Worm (Caenorhabditis elegans): Measurements from ENCODE around the gene sra-6.

The sra-6 gene

DNA sequence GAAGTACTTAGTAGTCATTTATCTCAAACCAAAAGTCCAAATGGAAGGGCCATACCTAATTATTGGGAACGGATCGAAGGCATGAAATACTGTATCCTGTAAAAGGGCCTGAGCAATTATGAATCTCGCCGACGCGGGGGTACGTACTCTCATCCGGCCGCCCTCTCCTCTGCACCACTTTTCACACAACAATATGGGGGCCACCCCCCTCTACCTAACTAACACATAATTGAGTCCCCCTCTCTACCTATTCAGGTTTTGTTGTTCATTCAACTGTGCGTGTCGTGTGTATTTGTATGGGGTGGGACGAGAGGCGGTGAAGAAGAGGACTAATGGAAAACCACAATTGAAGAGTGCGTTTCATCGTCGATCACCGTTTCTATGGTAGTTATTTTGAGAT lies 23.8 kb upstream of the sra-6 start (continued):
- TF ChIP-seq eyg-1 (tag; optimal IDR thresholded peaks at IDR 0.05) (no peak), ref-2 (tag; optimal IDR thresholded peaks at IDR 0.05) (peak; percentile 60), nfya-1 (tag; optimal IDR thresholded peaks at IDR 0.05) (peak; percentile 13), pha-2 (tag; optimal IDR thresholded peaks at IDR 0.05) (no peak), che-1 (tag; optimal IDR thresholded peaks at IDR 0.05) (no peak), Y22D7AL.16 (tag; optimal IDR thresholded peaks at IDR 0.05) (no peak)

DNA sequence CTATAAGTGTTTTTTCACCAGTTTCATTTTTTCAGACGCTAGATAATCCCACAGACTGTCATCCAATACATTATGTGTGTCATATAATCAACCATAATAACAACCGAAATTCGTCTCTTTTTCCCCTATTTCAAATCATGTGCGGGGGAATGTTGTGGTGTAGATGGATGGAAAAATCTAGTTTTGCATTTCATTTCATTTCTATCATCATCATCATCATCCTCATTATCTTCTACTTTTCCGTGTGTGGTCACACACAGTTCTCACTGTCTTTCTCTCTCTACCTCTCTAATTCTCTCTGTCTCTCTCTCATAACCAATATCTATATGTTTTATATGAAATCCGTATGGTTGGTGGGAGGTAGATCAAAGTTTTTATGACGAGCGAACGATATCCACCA lies 22.8 kb upstream of the sra-6 start:
- TF ChIP-seq nfya-1 (tag; optimal IDR thresholded peaks at IDR 0.05) (peak; percentile 20), lin-11 (tag; optimal IDR thresholded peaks at IDR 0.05) (no peak), pat-9 (tag; optimal IDR thresholded peaks at IDR 0.05) (no peak), hlh-6 (tag; optimal IDR thresholded peaks at IDR 0.05) (no peak), ceh-31 (tag; optimal IDR thresholded peaks at IDR 0.05) (peak; percentile 7)

DNA sequence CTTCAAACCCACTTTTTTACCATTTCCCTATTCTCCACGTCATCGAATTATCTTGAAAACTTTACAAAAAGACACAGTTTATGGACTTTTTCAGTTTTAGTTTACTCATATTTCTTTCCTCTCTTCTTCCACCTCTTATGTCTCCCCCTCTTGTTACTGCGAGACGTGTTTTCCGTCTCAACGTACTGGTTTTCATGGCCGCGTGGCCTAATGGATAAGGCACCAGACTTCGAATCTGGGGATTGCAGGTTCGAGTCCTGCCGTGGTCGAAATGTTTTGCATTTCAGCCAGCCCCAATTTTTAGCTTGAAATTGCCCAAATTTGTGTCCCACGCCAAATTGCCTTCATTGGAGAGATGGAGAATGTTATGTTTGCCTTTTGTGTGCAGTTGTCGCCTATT lies 15.4 kb upstream of the sra-6 start:
- TF ChIP-seq tbx-7 (tag; optimal IDR thresholded peaks at IDR 0.05) (peak; percentile 45), ets-4 (tag; optimal IDR thresholded peaks at IDR 0.05) (no peak), sox-2 (GFP tag; IDR thresholded peaks at IDR 0.05) (peak; percentile 76), fax-1 (tag; optimal IDR thresholded peaks at IDR 0.05) (peak; percentile 67), ceh-19 (GFP tag; optimal IDR thresholded peaks at IDR 0.05) (peak; percentile 91), hlh-13 (GFP tag; optimal IDR thresholded peaks at IDR 0.05) (peak; percentile 73), mec-3 (tag; optimal IDR thresholded peaks at IDR 0.05; ENCODE audit: borderline replicate concordance) (peak; percentile 10), pag-3 (tag; optimal IDR thresholded peaks at IDR 0.05; ENCODE audit: borderline replicate concordance) (peak; percentile 68), sox-4 (tag; optimal IDR thresholded peaks at IDR 0.05) (peak; percentile 89), elt-4 (tag; optimal IDR thresholded peaks at IDR 0.05) (no peak), nhr-232 (tag; optimal IDR thresholded peaks at IDR 0.05) (peak; percentile 89), eyg-1 (tag; optimal IDR thresholded peaks at IDR 0.05) (peak; percentile 82), nhr-11 (tag; optimal IDR thresholded peaks at IDR 0.05) (no peak), ceh-24 (tag; optimal IDR thresholded peaks at IDR 0.05) (peak; percentile 58), hlh-6 (tag; optimal IDR thresholded peaks at IDR 0.05) (peak; percentile 93), pat-9 (tag; optimal IDR thresholded peaks at IDR 0.05) (peak; percentile 84), rnt-1 (tag; optimal IDR thresholded peaks at IDR 0.05) (peak; percentile 63), pha-4 (tag; optimal IDR thresholded peaks at IDR 0.05) (no peak), sdc-2 (tag; optimal IDR thresholded peaks at IDR 0.05) (peak; percentile 80), pha-2 (tag; optimal IDR thresholded peaks at IDR 0.05) (peak; percentile 75), unc-42 (tag; optimal IDR thresholded peaks at IDR 0.05) (peak; percentile 38), C38D4.7 (GFP tag; optimal IDR thresholded peaks at IDR 0.05) (peak; percentile 84), ceh-2 (tag; optimal IDR thresholded peaks at IDR 0.05) (peak; percentile 60), ref-2 (tag; optimal IDR thresholded peaks at IDR 0.05) (peak; percentile 85), pqm-1 (tag; optimal IDR thresholded peaks at IDR 0.05) (no peak), ceh-22 (tag; optimal IDR thresholded peaks at IDR 0.05) (no peak), hlh-30 (tag; optimal IDR thresholded peaks at IDR 0.05; ENCODE audit: insufficient read depth) (peak; percentile 39), ahr-1 (tag; optimal IDR thresholded peaks at IDR 0.05) (peak; percentile 67), dve-1 (tag; optimal IDR thresholded peaks at IDR 0.05) (peak; percentile 83), lin-11 (tag; optimal IDR thresholded peaks at IDR 0.05) (peak; percentile 75), npax-4 (tag; optimal IDR thresholded peaks at IDR 0.05) (peak; percentile 79), ceh-31 (tag; optimal IDR thresholded peaks at IDR 0.05) (peak; percentile 40), hlh-8 (tag; optimal IDR thresholded peaks at IDR 0.05) (peak; percentile 49), lim-6 (tag; optimal IDR thresholded peaks at IDR 0.05) (peak; percentile 16), elt-2 (tag; optimal IDR thresholded peaks at IDR 0.05) (peak; percentile 91), pros-1 (tag; optimal IDR thresholded peaks at IDR 0.05) (no peak), K09A11.1 (tag; optimal IDR thresholded peaks at IDR 0.05; ENCODE audit: insufficient read depth) (peak; percentile 83), ceh-6 (GFP tag; optimal IDR thresholded peaks at IDR 0.05) (peak; percentile 88), unc-3 (GFP tag; conservative IDR thresholded peaks at IDR 0.05) (peak; percentile 80), unc-3 (tag; optimal IDR thresholded peaks at IDR 0.05) (peak; percentile 63), T23F11.4 (GFP tag; optimal IDR thresholded peaks at IDR 0.05) (peak; percentile 80), Y22D7AL.16 (tag; optimal IDR thresholded peaks at IDR 0.05) (peak; percentile 81), gmeb-2 (tag; optimal IDR thresholded peaks at IDR 0.05) (peak; percentile 81), ceh-45 (GFP tag; IDR thresholded peaks at IDR 0.05) (peak; percentile 83), ceh-14 (tag; optimal IDR thresholded peaks at IDR 0.05) (peak; percentile 16)
